Worm (Caenorhabditis elegans) whole organism, mixed stage, embryonic: ENCODE results near the gene srz-79.

Experiments
- mep-1 ChIP-seq: fragments of 150-350 bp; optimal IDR thresholded peaks from 2 replicates; lab custom pipeline; 2017; ENCODE audit warnings: missing biosample characterization, missing genetic modification reagents, missing genetic modification characterization, inconsistent platforms
- nhr-12 ChIP-seq: fragments of 150-350 bp; optimal IDR thresholded peaks from 2 replicates; lab custom pipeline; 2014; ENCODE audit warnings: missing biosample characterization, missing genetic modification characterization
- nhr-237 ChIP-seq: fragments of 150-350 bp; optimal IDR thresholded peaks from 2 replicates; lab custom pipeline; 2014; ENCODE audit warnings: missing biosample characterization, missing genetic modification characterization
- nhr-28 ChIP-seq: fragments of 150-350 bp; optimal IDR thresholded peaks from 2 replicates; lab custom pipeline; 2014; ENCODE audit warnings: missing biosample characterization, missing genetic modification characterization
- ztf-11 ChIP-seq: fragments of 150-350 bp; optimal IDR thresholded peaks from 2 replicates; lab custom pipeline; 2014; ENCODE audit warnings: missing biosample characterization, missing genetic modification characterization

DNA sequence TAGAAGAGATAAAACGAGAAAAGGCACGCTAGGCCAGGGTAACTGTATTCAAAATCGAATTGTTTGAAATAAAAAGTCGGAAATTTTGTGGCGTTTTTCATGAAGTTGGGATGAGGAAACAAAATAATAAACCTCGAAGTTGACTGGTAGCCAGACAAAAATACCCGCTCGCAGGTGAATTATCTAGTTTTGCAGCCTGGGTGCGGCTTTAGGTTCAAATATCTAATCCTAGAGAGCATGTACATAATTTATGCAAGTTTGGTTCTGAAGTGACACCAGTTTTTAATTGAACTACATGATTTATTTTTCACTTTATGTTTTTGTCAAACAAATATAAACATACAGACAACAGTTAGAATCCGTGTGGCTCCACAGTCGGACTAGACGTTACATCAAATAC, 11.7 kb upstream of the srz-79 start, which contains the start of gene srz-37:
- TF ChIP-seq nhr-12 (tag; lab: Kevin White, UChicago) (no peak), nhr-237 (tag; lab: Kevin White, UChicago) (no peak), mep-1 (no peak), nhr-28 (tag; lab: Kevin White, UChicago) (no peak), ztf-11 (tag; lab: Kevin White, UChicago) (no peak)
